Worm (Caenorhabditis elegans) whole organism, L4/young adult: ENCODE results near the gene rhgf-2.

ENCODE experiments used
- W03F9.2 ChIP-seq: fragments of 150-350 bp; optimal IDR thresholded peaks from 2 replicates; lab custom pipeline; 2014; ENCODE audit warnings: missing biosample characterization, missing genetic modification characterization
- dao-5 ChIP-seq: sonication (generic microtip); optimal IDR thresholded peaks from 2 replicates; lab custom pipeline; 2016; ENCODE audit warnings: missing genotype, missing genetic modification characterization, moderate library complexity, missing compliant biosample characterization
- him-1 ChIP-seq: sonication (generic microtip); optimal IDR thresholded peaks from 2 replicates; lab custom pipeline; 2016; ENCODE audit warnings: missing genotype, missing genetic modification reagents, missing genetic modification characterization, missing compliant biosample characterization

DNA sequence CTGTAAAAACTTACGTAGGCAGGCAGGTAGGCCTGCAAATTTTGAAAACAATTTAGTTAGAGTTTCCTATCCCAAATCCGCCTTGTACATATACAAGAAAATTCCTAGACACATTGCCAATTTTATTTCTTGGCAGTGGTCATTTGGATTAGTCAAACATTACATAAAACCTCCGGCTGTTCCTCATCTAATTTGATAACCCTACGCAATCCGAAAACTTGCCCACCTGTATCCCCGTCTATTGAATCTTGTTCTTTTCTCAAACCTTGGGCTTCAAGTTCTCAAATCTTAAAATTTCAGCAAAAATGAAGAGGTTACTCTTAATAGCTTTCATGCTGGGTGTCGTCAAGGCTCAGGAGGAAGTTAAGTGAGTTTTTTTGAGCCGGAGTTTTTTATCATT is 45.5 kb downstream of the rhgf-2 start, which contains the start of gene F56D3.1:
- TF ChIP-seq him-1 (no peak), W03F9.2 (no peak), dao-5 (no peak)
